Worm (Caenorhabditis elegans) whole organism, early embryonic: ENCODE measurements around the gene F18A12.7.

ENCODE experiments used
- B0310.2 ChIP-seq: sonication (generic microtip); optimal IDR thresholded peaks from 2 replicates; lab custom pipeline; 2016; ENCODE audit warnings: mild to moderate bottlenecking, missing genetic modification characterization, missing compliant biosample characterization
- ama-1 ChIP-seq: fragments of 150-350 bp; optimal IDR thresholded peaks from 2 replicates; lab custom pipeline; 2014
- flt-1 ChIP-seq: fragments of 200-800 bp; sonication (Bioruptor generic); IDR thresholded peaks from 2 replicates; pipeline ENCODE4 v1.3.6; 2022; ENCODE audit warnings: missing genetic modification characterization, missing compliant biosample characterization
- hmg-4 ChIP-seq: fragments of 200-800 bp; sonication (Bioruptor generic); optimal IDR thresholded peaks from 2 replicates; lab custom pipeline; 2018; ENCODE audit warnings: mild to moderate bottlenecking, missing genetic modification characterization, missing compliant biosample characterization
- hnd-1 ChIP-seq: sonication (generic microtip); optimal IDR thresholded peaks from 2 replicates; lab custom pipeline; 2016; ENCODE audit warnings: missing genetic modification characterization, missing compliant biosample characterization
- scrt-1 ChIP-seq: fragments of 200-800 bp; sonication (Bioruptor generic); IDR thresholded peaks from 2 replicates; pipeline ENCODE4 v1.3.6; 2022; ENCODE audit warnings: missing genetic modification characterization, missing compliant biosample characterization
- sea-1 ChIP-seq: fragments of 200-800 bp; sonication (Bioruptor generic); conservative IDR thresholded peaks from 2 replicates; pipeline ENCODE4 v1.3.6; 2022; ENCODE audit warnings: missing genetic modification characterization, missing compliant biosample characterization
- tbx-11 ChIP-seq: fragments of 200-800 bp; sonication (Bioruptor generic); IDR thresholded peaks from 2 replicates; pipeline ENCODE4 v1.3.6; 2022; ENCODE audit warnings: missing genetic modification characterization, missing compliant biosample characterization
- tbx-37 ChIP-seq: fragments of 200-800 bp; sonication (Bioruptor generic); conservative IDR thresholded peaks from 2 replicates; pipeline ENCODE4 v1.3.6; 2022; ENCODE audit warnings: missing genetic modification reagents, missing genetic modification characterization, missing compliant biosample characterization

DNA sequence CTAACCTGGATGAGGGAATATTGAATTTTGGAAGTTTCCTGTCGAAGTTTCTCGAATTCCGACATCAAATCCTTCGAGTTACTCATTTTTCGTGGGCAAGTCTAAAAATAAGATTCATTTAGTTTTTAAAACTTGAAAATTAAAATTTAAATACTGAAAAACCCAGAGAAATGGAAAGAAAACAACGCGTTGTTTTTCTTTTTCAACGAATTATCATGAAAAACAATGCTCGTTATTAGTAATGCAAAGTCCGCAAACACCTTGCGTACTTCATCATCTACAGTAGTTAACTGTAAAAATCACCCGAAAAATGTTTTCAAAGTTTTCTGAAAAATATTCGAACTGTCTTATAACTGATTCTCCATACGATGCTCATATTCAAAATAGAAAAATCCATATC lies 30.0 kb upstream of the F18A12.7 start, which contains the start of gene C16C8.4:
- no peak for TF ChIP-seq hmg-4 (GFP tag; lab: Kevin White, UChicago)
- TF ChIP-seq scrt-1, result no peak
- no peak for TF ChIP-seq tbx-11 (GFP tag; lab: Robert Waterston, UW)
- no peak for TF ChIP-seq ama-1 (lab: Kevin White, UChicago)
- TF ChIP-seq sea-1, result no peak
- no peak for TF ChIP-seq hnd-1 (tag; lab: Kevin White, UChicago)
- no peak for TF ChIP-seq flt-1 (GFP tag; lab: Robert Waterston, UW)
- no peak for TF ChIP-seq tbx-37 (GFP tag; lab: Robert Waterston, UW)
- TF ChIP-seq B0310.2 (tag; lab: Kevin White, UChicago), result no peak
